Fruit fly (Drosophila melanogaster): Measurements from ENCODE around the gene CG14273.

DNA sequence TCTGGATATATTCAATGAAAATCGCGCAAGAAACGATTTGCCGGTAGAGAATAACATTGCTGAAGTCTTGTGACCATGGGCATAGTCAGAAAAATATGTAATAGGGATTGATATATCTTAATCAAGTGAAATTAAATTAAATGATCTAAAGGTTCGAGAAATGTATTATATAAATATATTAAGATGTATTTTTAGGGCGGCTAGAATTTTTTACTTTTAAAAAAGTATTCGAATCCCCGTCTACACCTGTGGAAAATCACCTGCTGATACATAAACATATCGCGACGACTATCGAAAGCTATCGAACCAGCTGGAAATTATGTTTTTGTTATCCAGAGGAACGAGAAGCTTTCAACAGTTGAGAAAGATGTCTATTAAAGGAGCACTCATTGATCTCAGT lies 34.2 kb downstream of the CG14273 start, which contains the start of the genes CG13390 and CG17294:
- TF ChIP-seq cic (GFP tag; optimal IDR thresholded peaks at IDR 0.05) (peak; percentile 93), kay (GFP tag; ENCODE audit: borderline replicate concordance) (peak; percentile 97), Clk (GFP tag; optimal IDR thresholded peaks at IDR 0.05) (peak; percentile 98), CG7101 (tag; optimal IDR thresholded peaks at IDR 0.05) (peak; percentile 100), CG1620 (GFP tag; optimal IDR thresholded peaks at IDR 0.05) (peak; percentile 98), toe (GFP tag; optimal IDR thresholded peaks at IDR 0.05) (peak; percentile 98), CG33017 (tag; optimal IDR thresholded peaks at IDR 0.05) (peak; percentile 99), Crg-1 (GFP tag; optimal IDR thresholded peaks at IDR 0.05) (peak; percentile 98), ovo (GFP tag; optimal IDR thresholded peaks at IDR 0.05) (peak; percentile 88), Hr96 (GFP tag; optimal IDR thresholded peaks at IDR 0.05) (peak; percentile 95), CG11617 (GFP tag; optimal IDR thresholded peaks at IDR 0.05) (peak; percentile 99), CG14711 (tag; optimal IDR thresholded peaks at IDR 0.05) (peak; percentile 99), Mnt (GFP tag; optimal IDR thresholded peaks at IDR 0.05) (peak; percentile 94)
